Fruit fly (Drosophila melanogaster) whole organism: ENCODE measurements around the gene ND-B17.2.

Source experiments
- Dll ChIP-seq: fragments of >200 bp; optimal IDR thresholded peaks from 2 replicates; lab custom pipeline; 2017
- EcR ChIP-seq, 2 experiments: fragments of >200 bp; optimal IDR thresholded peaks; 2 replicates each; lab custom pipeline; 2017; ENCODE audit warnings: missing biosample characterization in 2 of 2, missing genetic modification characterization in 2 of 2, missing genetic modification reagents in 2 of 2
- pan ChIP-seq: fragments of >200 bp; optimal IDR thresholded peaks from 2 replicates; lab custom pipeline; 2017

dm6 chr2L:2577361-2577737 lies 2.6 kb downstream of the ND-B17.2 start, which contains the start of gene Elba2:
- TF ChIP-seq pan (lab: Kevin White, UChicago) (no peak), Dll (lab: Kevin White, UChicago) (no peak), EcR (GFP tag; optimal IDR thresholded peaks at IDR 0.05; lab: Kevin White, UChicago) (no peak)
